Fruit fly (Drosophila melanogaster) whole organism, pupa: ENCODE results near the gene Max.

ENCODE experiments used
- CG15710 ChIP-seq: fragments of 200-800 bp; sonication (Bioruptor generic); optimal IDR thresholded peaks from 2 replicates; lab custom pipeline; 2018; ENCODE audit warnings: missing biosample characterization, mild to moderate bottlenecking, missing genetic modification characterization, moderate library complexity
- CG17806 ChIP-seq: fragments of 200-800 bp; sonication (Bioruptor generic); optimal IDR thresholded peaks from 2 replicates; lab custom pipeline; 2018; ENCODE audit warnings: missing biosample characterization, mild to moderate bottlenecking, missing genetic modification characterization, moderate library complexity
- CG32121 ChIP-seq: fragments of 200-800 bp; sonication (Bioruptor generic); IDR thresholded peaks from 2 replicates; pipeline ENCODE4 v1.3.6; 2022; ENCODE audit warnings: missing biosample characterization, missing genetic modification characterization
- CG4496 ChIP-seq: fragments of 200-800 bp; sonication (Bioruptor generic); IDR thresholded peaks from 3 replicates; pipeline ENCODE4 v1.3.6; 2022; ENCODE audit warnings: missing biosample characterization, missing genetic modification characterization
- CG8159 ChIP-seq: fragments of 200-800 bp; sonication (Bioruptor generic); optimal IDR thresholded peaks from 3 replicates; lab custom pipeline; 2018; ENCODE audit warnings: missing biosample characterization, mild to moderate bottlenecking, missing genetic modification characterization, moderate library complexity
- CG8301 ChIP-seq: fragments of 200-800 bp; sonication (Bioruptor generic); optimal IDR thresholded peaks from 2 replicates; lab custom pipeline; 2018; ENCODE audit warnings: missing biosample characterization, mild to moderate bottlenecking, missing genetic modification characterization
- D1 ChIP-seq: fragments of 200-800 bp; sonication (Bioruptor generic); optimal IDR thresholded peaks from 2 replicates; lab custom pipeline; 2018; ENCODE audit warnings: missing biosample characterization, mild to moderate bottlenecking, missing genetic modification characterization, moderate library complexity
- EcR ChIP-seq: fragments of 200-800 bp; sonication (Bioruptor generic); optimal IDR thresholded peaks from 3 replicates; lab custom pipeline; 2019; ENCODE audit warnings: missing biosample characterization, missing genetic modification characterization, mild to moderate bottlenecking, moderate library complexity, missing genetic modification reagents
- Pif1A ChIP-seq: fragments of 200-800 bp; sonication (Bioruptor generic); optimal IDR thresholded peaks from 3 replicates; lab custom pipeline; 2016; ENCODE audit warnings: missing biosample characterization, missing genetic modification characterization
- Pif1B ChIP-seq: fragments of 200-800 bp; sonication (Bioruptor generic); optimal IDR thresholded peaks from 3 replicates; lab custom pipeline; 2016; ENCODE audit warnings: missing biosample characterization, missing genetic modification characterization
- Snoo ChIP-seq: fragments of 200-800 bp; sonication (Bioruptor generic); optimal IDR thresholded peaks from 3 replicates; lab custom pipeline; 2017; ENCODE audit warnings: missing biosample characterization, mild to moderate bottlenecking, missing genetic modification characterization, inconsistent platforms
- fd96Ca ChIP-seq: fragments of 200-800 bp; sonication (Bioruptor generic); IDR thresholded peaks from 3 replicates; pipeline ENCODE4 v1.3.6; 2022; ENCODE audit warnings: missing biosample characterization, missing genetic modification characterization
- gl ChIP-seq: fragments of 200-800 bp; sonication (Bioruptor generic); optimal IDR thresholded peaks from 2 replicates; lab custom pipeline; 2018; ENCODE audit warnings: missing biosample characterization, mild to moderate bottlenecking, missing genetic modification characterization
- rn ChIP-seq: fragments of 200-800 bp; sonication (Bioruptor generic); IDR thresholded peaks from 2 replicates; pipeline ENCODE4 v1.3.6; 2022; ENCODE audit warnings: missing biosample characterization, missing genetic modification characterization

DNA sequence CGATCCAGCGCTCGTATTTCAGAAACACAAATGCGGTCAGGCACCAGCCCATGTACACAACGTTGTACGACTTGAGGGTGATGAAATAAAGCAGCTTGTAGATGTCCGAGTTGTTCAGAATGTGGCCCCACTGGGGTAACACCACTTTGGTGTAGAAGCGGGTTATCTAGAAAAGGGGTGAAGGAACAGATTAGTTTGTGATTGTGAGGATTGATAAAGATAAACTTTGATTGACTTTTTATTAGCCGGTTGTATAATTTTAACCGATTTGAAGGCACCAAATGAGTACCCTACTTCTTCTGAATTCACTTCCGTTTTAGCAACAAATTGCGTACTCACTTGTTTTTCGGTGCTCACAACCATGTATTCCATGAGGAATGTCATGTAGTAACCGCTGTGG lies 5.8 kb downstream of the Max start:
- no peak for TF ChIP-seq D1 (tag; lab: Kevin White, UChicago)
- no peak for TF ChIP-seq Pif1B (GFP tag; lab: Kevin White, UChicago)
- TF ChIP-seq fd96Ca (GFP tag; lab: Robert Waterston, UW), result no peak
- TF ChIP-seq CG17806 (tag; lab: Kevin White, UChicago), result no peak
- no peak for TF ChIP-seq CG8301 (tag; lab: Kevin White, UChicago)
- no peak for TF ChIP-seq EcR (GFP tag; lab: Kevin White, UChicago)
- no peak for TF ChIP-seq CG32121 (GFP tag; lab: Robert Waterston, UW)
- TF ChIP-seq rn (GFP tag; lab: Robert Waterston, UW), result no peak
- TF ChIP-seq Snoo (tag; lab: Kevin White, UChicago), result no peak
- TF ChIP-seq CG8159 (tag; lab: Kevin White, UChicago), result no peak
- TF ChIP-seq CG15710 (tag; lab: Kevin White, UChicago), result no peak
- no peak for TF ChIP-seq gl (tag; lab: Kevin White, UChicago)
- TF ChIP-seq CG4496 (GFP tag; lab: Robert Waterston, UW), result no peak
- TF ChIP-seq Pif1A (GFP tag; lab: Kevin White, UChicago), result no peak
